Fruit fly (Drosophila melanogaster) whole organism, adult: ENCODE measurements around the gene PIG-P.

ENCODE experiments used
- kay ChIP-seq: fragments of 200-800 bp; sonication (Bioruptor generic); peaks from one replicate; lab custom pipeline; 2016; ENCODE audit warnings: missing biosample characterization, missing genetic modification characterization, borderline replicate concordance
- pad ChIP-seq: fragments of 200-800 bp; sonication (Bioruptor generic); optimal IDR thresholded peaks from 3 replicates; lab custom pipeline; 2017; ENCODE audit warnings: missing biosample characterization, missing genetic modification characterization, mild to moderate bottlenecking, moderate library complexity, missing genetic modification reagents
- toe ChIP-seq: fragments of 200-800 bp; sonication (Bioruptor generic); optimal IDR thresholded peaks from 2 replicates; lab custom pipeline; 2016; ENCODE audit warnings: missing biosample characterization, missing genetic modification characterization

DNA sequence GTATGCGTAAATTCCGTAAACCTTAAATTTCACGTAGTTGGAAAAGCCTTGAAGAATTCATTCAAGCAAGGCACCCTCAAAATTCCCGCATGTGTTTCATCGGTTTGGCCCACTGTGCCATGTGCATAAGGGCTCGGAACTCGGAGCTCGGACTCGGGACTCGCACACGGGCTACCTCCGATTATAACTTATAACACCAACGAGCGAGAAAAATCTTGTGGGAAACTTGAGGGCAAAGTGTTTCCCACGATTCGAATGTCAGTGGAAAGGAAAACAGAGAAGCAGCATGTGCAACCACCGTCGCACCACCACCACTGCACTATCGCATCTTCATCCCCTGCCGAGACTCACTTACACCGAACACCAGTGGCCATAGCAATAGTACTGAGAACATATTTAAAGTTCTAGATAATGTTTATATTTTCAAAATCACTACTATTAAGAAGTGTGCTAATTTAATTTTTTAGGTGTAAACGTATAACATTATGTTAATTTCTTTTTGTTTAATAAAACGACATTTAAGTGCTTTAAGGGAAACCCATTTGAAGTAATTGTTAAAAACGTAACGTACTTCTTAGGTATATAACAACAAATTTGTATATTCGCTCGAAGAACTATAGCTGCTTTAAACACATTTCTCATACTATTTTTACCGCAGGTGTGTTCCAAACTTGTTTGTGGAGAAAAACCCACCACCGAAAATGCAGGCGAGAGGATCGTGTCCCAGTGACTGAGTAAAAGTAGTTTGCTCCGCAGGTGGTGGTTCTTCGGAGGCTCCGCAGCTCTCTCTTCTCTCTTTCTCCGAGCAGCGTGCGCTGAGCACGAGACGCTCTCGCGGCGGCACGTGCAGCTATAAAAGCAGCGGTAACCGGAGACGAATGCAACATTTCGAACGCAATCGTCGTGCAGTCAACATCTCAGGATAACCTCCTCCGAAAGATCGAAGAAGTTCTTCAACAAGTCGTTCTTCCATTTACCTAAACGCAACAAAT, 21.6 kb downstream of the PIG-P start:
- TF ChIP-seq pad (GFP tag; lab: Kevin White, UChicago) (no peak), kay (GFP tag; lab: Kevin White, UChicago) (no peak), toe (GFP tag; lab: Kevin White, UChicago) (no peak)
